Worm (Caenorhabditis elegans) whole organism, L4 larva: Measurements from ENCODE around the gene C49C3.4.
A peak's percentile ranks its signal among the peaks of the same experiment; 100 is the strongest.

Source experiments
- F26F4.8 ChIP-seq: fragments of 200-800 bp; sonication (Bioruptor generic); conservative IDR thresholded peaks from 2 replicates; pipeline ENCODE4 v1.3.6; 2022; ENCODE audit warnings: missing genetic modification characterization, missing compliant biosample characterization
- T20F7.1 ChIP-seq: fragments of 200-800 bp; sonication (Bioruptor generic); optimal IDR thresholded peaks from 2 replicates; lab custom pipeline; 2018; ENCODE audit warnings: mild to moderate bottlenecking, missing genetic modification characterization, missing compliant biosample characterization
- Y105C5A.15 ChIP-seq: fragments of 200-800 bp; sonication (Bioruptor generic); IDR thresholded peaks from 2 replicates; pipeline ENCODE4 v1.3.6; 2022; ENCODE audit warnings: missing genetic modification characterization, missing compliant biosample characterization
- Y48G9A.11 ChIP-seq: fragments of 200-800 bp; sonication (Bioruptor generic); IDR thresholded peaks from 2 replicates; pipeline ENCODE4 v1.3.6; 2022; ENCODE audit warnings: missing genetic modification reagents, missing genetic modification characterization, missing compliant biosample characterization
- Y75B8A.6 ChIP-seq: fragments of 200-800 bp; sonication (Bioruptor generic); IDR thresholded peaks from 2 replicates; pipeline ENCODE4 v1.3.6; 2022; ENCODE audit warnings: missing genetic modification reagents, missing genetic modification characterization, missing compliant biosample characterization
- aha-1 ChIP-seq: fragments of 150-350 bp; peaks from one replicate; lab custom pipeline; 2014; ENCODE audit warnings: missing biosample characterization, missing genetic modification characterization
- arid-1 ChIP-seq: fragments of 200-800 bp; sonication (Bioruptor generic); conservative IDR thresholded peaks from 2 replicates; pipeline ENCODE4 v1.3.6; 2022; ENCODE audit warnings: missing genetic modification reagents, missing genetic modification characterization, missing compliant biosample characterization
- ceh-44 ChIP-seq: fragments of 200-800 bp; sonication (Bioruptor generic); IDR thresholded peaks from 2 replicates; pipeline ENCODE4 v1.3.6; 2022; ENCODE audit warnings: missing genetic modification reagents, missing genetic modification characterization, missing compliant biosample characterization
- ces-1 ChIP-seq: fragments of 150-350 bp; sonication (generic microtip); optimal IDR thresholded peaks from 4 replicates; lab custom pipeline; 2014; ENCODE audit warnings: missing biosample characterization, missing genetic modification reagents, missing genetic modification characterization
- daf-19 ChIP-seq: fragments of 200-800 bp; sonication (Bioruptor generic); conservative IDR thresholded peaks from 2 replicates; pipeline ENCODE4 v1.3.6; 2022; ENCODE audit warnings: missing genetic modification characterization, missing compliant biosample characterization
- duxl-1 ChIP-seq: sonication (generic microtip); optimal IDR thresholded peaks from 2 replicates; lab custom pipeline; 2016; ENCODE audit warnings: mild to moderate bottlenecking, missing genetic modification characterization, moderate library complexity, missing compliant biosample characterization; ENCODE audit not compliant: poor library complexity
- dve-1 ChIP-seq: sonication (generic microtip); optimal IDR thresholded peaks from 2 replicates; lab custom pipeline; 2017; ENCODE audit warnings: antibody characterized with exemption, mild to moderate bottlenecking, missing genetic modification characterization, missing compliant biosample characterization; ENCODE audit not compliant: insufficient read depth
- fkh-10 ChIP-seq: fragments of 150-350 bp; optimal IDR thresholded peaks from 2 replicates; lab custom pipeline; 2014; ENCODE audit warnings: missing biosample characterization, missing genetic modification reagents, missing genetic modification characterization
- hif-1 ChIP-seq, 2 experiments: sonication (generic microtip); optimal IDR thresholded peaks; 2 replicates each; lab custom pipeline; 2016 to 2017; ENCODE audit warnings: missing compliant biosample characterization in 2 of 2, missing genetic modification characterization in 2 of 2, missing genetic modification reagents in 2 of 2, missing genotype in 2 of 2, mild to moderate bottlenecking in 1 of 2
- hmg-1.1 ChIP-seq: fragments of 200-800 bp; sonication (Bioruptor generic); IDR thresholded peaks from 2 replicates; pipeline ENCODE4 v1.3.6; 2022; ENCODE audit warnings: missing genetic modification reagents, missing genetic modification characterization, missing compliant biosample characterization
- jun-1 ChIP-seq: fragments of 150-350 bp; optimal IDR thresholded peaks from 2 replicates; lab custom pipeline; 2014; ENCODE audit warnings: missing biosample characterization, missing genetic modification reagents, missing genetic modification characterization
- lim-7 ChIP-seq: fragments of 200-800 bp; sonication (Bioruptor generic); IDR thresholded peaks from 2 replicates; pipeline ENCODE4 v1.3.6; 2022; ENCODE audit warnings: missing genetic modification characterization, missing compliant biosample characterization
- madf-5 ChIP-seq, 2 experiments: fragments of 200-800 bp; sonication (Bioruptor generic); IDR thresholded peaks; 2 replicates each; pipeline ENCODE4 v1.3.6; 2022; ENCODE audit warnings: missing compliant biosample characterization in 2 of 2, missing genetic modification characterization in 2 of 2
- mdl-1 ChIP-seq, 2 experiments: fragments of 150-350 bp in 1 of 2; sonication (generic microtip) in 1 of 2; optimal IDR thresholded peaks; 2 replicates each; lab custom pipeline; 2014 to 2017; ENCODE audit warnings: missing biosample characterization in 2 of 2, missing genetic modification characterization in 2 of 2
- mep-1 ChIP-seq: fragments of 150-350 bp; sonication (generic microtip); optimal IDR thresholded peaks from 3 replicates; lab custom pipeline; 2014; ENCODE audit warnings: missing biosample characterization, missing genetic modification characterization
- mes-2 ChIP-seq: sonication (generic microtip); optimal IDR thresholded peaks from 2 replicates; lab custom pipeline; 2016; ENCODE audit warnings: missing genotype, mild to moderate bottlenecking, missing genetic modification characterization, missing compliant biosample characterization; ENCODE audit not compliant: poor library complexity, severe bottlenecking
- nhr-10 ChIP-seq: fragments of 150-350 bp; optimal IDR thresholded peaks from 2 replicates; lab custom pipeline; 2014; ENCODE audit warnings: missing biosample characterization, missing genetic modification characterization
- nhr-11 ChIP-seq: fragments of 150-350 bp; optimal IDR thresholded peaks from 2 replicates; lab custom pipeline; 2014; ENCODE audit warnings: missing biosample characterization, missing genetic modification characterization
- nhr-25 ChIP-seq: sonication (generic microtip); optimal IDR thresholded peaks from 2 replicates; lab custom pipeline; 2017; ENCODE audit warnings: missing genetic modification characterization, mild to moderate bottlenecking, missing compliant biosample characterization, antibody characterized with exemption, moderate library complexity, borderline replicate concordance; ENCODE audit not compliant: insufficient read depth
- nhr-48 ChIP-seq: sonication (generic microtip); optimal IDR thresholded peaks from 2 replicates; lab custom pipeline; 2016; ENCODE audit warnings: mild to moderate bottlenecking, missing genetic modification characterization, missing compliant biosample characterization
- nhr-76 ChIP-seq: fragments of 150-350 bp; optimal IDR thresholded peaks from 2 replicates; lab custom pipeline; 2014; ENCODE audit warnings: missing biosample characterization, missing genetic modification characterization
- nhr-77 ChIP-seq: fragments of 150-350 bp; optimal IDR thresholded peaks from 2 replicates; lab custom pipeline; 2014; ENCODE audit warnings: missing biosample characterization, missing genetic modification characterization
- php-3 ChIP-seq: fragments of 200-800 bp; sonication (Bioruptor generic); IDR thresholded peaks from 2 replicates; pipeline ENCODE4 v1.3.6; 2022; ENCODE audit warnings: missing genetic modification reagents, missing genetic modification characterization, missing compliant biosample characterization
- saeg-2 ChIP-seq: fragments of 200-800 bp; sonication (Bioruptor generic); IDR thresholded peaks from 2 replicates; pipeline ENCODE4 v1.3.6; 2022; ENCODE audit warnings: missing genetic modification reagents, missing genetic modification characterization, missing compliant biosample characterization
- set-16 ChIP-seq: fragments of 200-800 bp; sonication (Bioruptor generic); IDR thresholded peaks from 2 replicates; pipeline ENCODE4 v1.3.6; 2022; ENCODE audit warnings: missing genetic modification reagents, missing genetic modification characterization, missing compliant biosample characterization
- spr-3 ChIP-seq: fragments of 200-800 bp; sonication (Bioruptor generic); optimal IDR thresholded peaks from 2 replicates; lab custom pipeline; 2018; ENCODE audit warnings: mild to moderate bottlenecking, missing genetic modification characterization, missing compliant biosample characterization
- tag-97 ChIP-seq: fragments of 200-800 bp; sonication (Bioruptor generic); IDR thresholded peaks from 2 replicates; pipeline ENCODE4 v1.3.6; 2022; ENCODE audit warnings: missing genetic modification characterization, missing compliant biosample characterization
- unc-130 ChIP-seq: sonication (generic microtip); optimal IDR thresholded peaks from 2 replicates; lab custom pipeline; 2016; ENCODE audit warnings: missing genetic modification reagents, missing genetic modification characterization, missing compliant biosample characterization
- unc-62 ChIP-seq, 3 experiments: fragments of 150-350 bp in 1 of 3; sonication (generic microtip); optimal IDR thresholded peaks in 2 of 3; peaks in 1 of 3; 1 replicate in 1 of 3; 2 replicates in 2 of 3; lab custom pipeline; 2014 to 2017; ENCODE audit warnings: missing biosample characterization in 3 of 3, missing genetic modification characterization in 3 of 3, missing genetic modification reagents in 3 of 3, missing genotype in 1 of 3
- vab-7 ChIP-seq: fragments of 200-800 bp; sonication (Bioruptor generic); IDR thresholded peaks from 2 replicates; pipeline ENCODE4 v1.3.6; 2022; ENCODE audit warnings: missing genetic modification reagents, missing genetic modification characterization, missing compliant biosample characterization

C49C3.4 gene

DNA sequence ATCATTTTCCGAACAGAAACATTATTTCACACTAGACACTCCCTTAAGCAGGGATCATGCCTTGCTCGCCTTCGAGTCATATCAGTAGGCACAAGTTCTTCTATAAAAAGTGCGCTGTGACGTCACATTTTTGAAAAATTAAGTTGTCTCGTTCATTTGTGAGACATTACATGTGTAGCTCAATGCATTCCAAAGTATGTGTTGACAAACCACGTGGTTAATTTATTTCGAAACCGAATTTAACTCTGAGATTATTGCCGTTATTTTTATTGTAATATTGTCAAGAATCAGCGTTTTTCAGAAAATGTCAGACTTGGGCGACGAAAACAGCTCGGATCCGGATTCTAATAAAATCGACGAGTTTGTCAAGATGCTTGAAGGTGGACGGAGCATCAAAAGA is 26.1 kb upstream of the C49C3.4 start, which contains the start of gene T28F3.5:
TSS of gene T28F3.5 (plus strand) at position 301 of the 400 bp plus-strand sequence.
- TF ChIP-seq aha-1 (tag; lab: Kevin White, UChicago): peak; percentile 1
- no peak for TF ChIP-seq hmg-1.1 (GFP tag; lab: Robert Waterston, UW)
- TF ChIP-seq, all 104 proteins: peak for 1

DNA sequence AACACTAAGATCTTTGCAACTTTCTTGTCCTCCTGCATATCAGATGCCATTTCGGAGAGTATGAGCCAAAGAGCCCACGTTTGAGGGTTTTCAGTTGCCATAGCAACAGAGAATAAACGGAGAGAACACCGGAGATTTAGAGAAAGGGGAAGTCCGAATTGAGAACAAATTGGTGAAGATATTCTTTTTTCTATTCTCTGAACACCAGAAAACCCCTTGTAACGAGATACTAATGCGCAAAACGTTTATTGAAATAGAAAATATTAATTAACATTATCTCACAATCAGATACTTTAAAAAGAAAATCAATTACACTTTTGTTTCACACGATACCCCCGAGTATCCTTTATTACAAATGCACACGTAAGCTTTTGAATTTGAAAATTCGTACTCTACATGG is 18.7 kb upstream of the C49C3.4 start, which contains the start of gene ifta-2:
TSS of gene ifta-2 (minus strand) at position 101 of the 400 bp plus-strand sequence.
- TF ChIP-seq nhr-11 (tag; lab: Kevin White, UChicago) (no peak), unc-62 (GFP tag; optimal IDR thresholded peaks at IDR 0.05 in 1 of 2; lab: Kevin White, UChicago) (peak in 1 of 2 experiments; percentile 72), unc-62 (tag; optimal IDR thresholded peaks at IDR 0.05; lab: Kevin White, UChicago) (no peak)

DNA sequence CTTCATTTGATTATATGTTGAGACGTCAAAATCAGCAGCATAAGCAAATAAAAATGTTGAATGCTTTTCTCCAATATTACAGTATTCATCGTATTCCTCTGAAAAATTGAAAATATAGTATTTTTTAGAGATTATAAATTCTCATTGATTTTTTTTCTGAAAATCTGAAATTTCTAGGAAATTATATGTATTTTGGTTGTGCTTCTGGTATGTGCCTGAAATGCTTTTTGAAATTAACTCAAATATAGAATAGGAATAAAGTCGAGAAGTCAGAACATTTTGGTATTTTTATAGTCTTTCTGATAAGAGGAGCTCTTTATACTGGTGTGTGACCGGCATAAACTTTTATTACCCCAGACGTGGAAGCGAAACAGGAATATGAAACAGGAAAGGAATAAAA is 13.4 kb upstream of the C49C3.4 start, which contains the start of gene T28F3.8:
TSS of gene T28F3.8 (minus strand) at position 101 of the 400 bp plus-strand sequence.
- TF ChIP-seq php-3 (GFP tag; lab: Robert Waterston, UW): peak; percentile 82

DNA sequence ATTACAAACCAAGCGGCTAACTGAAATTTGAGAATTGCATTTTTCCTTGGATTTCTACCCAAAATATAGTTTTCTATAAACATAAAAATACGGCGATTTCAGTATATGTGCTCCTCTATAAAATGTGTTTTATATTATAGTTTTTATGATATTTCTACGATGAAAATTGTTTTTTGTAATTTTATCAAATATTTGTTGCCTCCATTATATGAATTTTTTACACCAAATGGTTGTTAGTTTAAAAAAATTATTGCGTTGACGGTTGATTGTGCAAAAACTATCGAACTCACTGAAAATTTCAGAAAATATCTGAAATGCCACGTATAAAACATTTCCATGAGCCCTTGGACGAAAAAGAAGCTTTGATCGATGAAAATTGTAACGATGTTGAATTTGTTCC is 12.4 kb upstream of the C49C3.4 start, which contains the start of gene T28F3.9:
TSS of gene T28F3.9 (plus strand) at position 301 of the 400 bp plus-strand sequence.
- TF ChIP-seq fkh-10 (GFP tag; lab: Kevin White, UChicago): no peak
- no peak for TF ChIP-seq vab-7
- no peak for TF ChIP-seq mes-2
- TF ChIP-seq lim-7 (GFP tag; lab: Robert Waterston, UW): no peak
- no peak for TF ChIP-seq mep-1 (tag; lab: Kevin White, UChicago)
- TF ChIP-seq F26F4.8 (GFP tag; lab: Robert Waterston, UW): no peak
- TF ChIP-seq, all 104 proteins: peak for 0

DNA sequence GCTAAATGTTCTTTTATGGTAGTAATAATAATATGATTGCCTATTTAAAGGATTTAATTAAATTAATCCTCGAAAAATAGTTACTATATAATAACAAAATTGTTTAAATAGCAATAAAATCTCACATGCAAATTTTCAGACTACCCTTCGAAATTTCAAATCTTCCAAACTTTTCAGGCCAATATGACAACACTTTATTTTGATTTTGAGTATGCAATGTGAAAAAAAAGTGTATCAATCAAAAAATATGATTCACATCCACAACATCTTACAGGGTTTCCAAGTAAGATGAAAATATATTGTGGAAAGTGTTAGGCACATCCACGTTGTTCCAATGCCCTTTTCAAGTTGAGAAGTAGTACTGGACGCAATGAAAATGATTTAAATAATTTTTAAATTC is 8.8 kb upstream of the C49C3.4 start, which contains the start of gene snf-9:
TSS of gene snf-9 (plus strand) at position 301 of the 400 bp plus-strand sequence.
- no peak for TF ChIP-seq arid-1 (GFP tag; lab: Robert Waterston, UW)
- TF ChIP-seq tag-97: no peak
- no peak for TF ChIP-seq saeg-2 (GFP tag; lab: Robert Waterston, UW)
- TF ChIP-seq unc-62 (GFP tag; optimal IDR thresholded peaks at IDR 0.05 in 1 of 2; lab: Kevin White, UChicago): peak in 1 of 2 experiments; percentile 15
- TF ChIP-seq unc-62 (tag; optimal IDR thresholded peaks at IDR 0.05; lab: Kevin White, UChicago): no peak
- TF ChIP-seq mdl-1 (tag; optimal IDR thresholded peaks at IDR 0.05; lab: Kevin White, UChicago): no peak
- no peak for TF ChIP-seq nhr-25 (tag; lab: Kevin White, UChicago)

DNA sequence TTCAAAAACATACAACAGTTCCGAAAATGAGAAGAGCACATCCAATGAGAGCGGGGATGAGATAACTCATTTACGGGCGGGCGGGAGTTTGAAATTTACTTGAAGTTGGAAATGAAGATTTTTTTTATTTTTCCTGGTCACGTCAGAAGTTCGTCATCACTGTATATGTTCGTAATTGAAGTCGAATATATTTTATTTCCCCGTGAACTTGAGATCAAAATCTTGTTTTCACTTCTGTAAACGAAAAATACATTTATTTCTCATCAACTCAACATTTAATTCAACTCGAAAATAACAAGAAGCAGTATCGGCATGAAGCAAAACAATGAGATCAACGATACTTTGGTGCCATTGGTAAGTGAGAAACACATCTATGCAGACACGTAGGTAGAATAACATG is 4.2 kb upstream of the C49C3.4 start, which contains the start of gene C49C3.20:
TSS of gene C49C3.20 (minus strand) at position 101 of the 400 bp plus-strand sequence.
- TF ChIP-seq nhr-10 (tag; lab: Kevin White, UChicago) (no peak), aha-1 (tag; lab: Kevin White, UChicago) (peak; percentile 60), ceh-44 (GFP tag; lab: Robert Waterston, UW) (no peak), vab-7 (no peak), nhr-48 (tag; lab: Kevin White, UChicago) (no peak), Y75B8A.6 (GFP tag; lab: Robert Waterston, UW) (no peak), daf-19 (GFP tag; lab: Robert Waterston, UW) (no peak)

DNA sequence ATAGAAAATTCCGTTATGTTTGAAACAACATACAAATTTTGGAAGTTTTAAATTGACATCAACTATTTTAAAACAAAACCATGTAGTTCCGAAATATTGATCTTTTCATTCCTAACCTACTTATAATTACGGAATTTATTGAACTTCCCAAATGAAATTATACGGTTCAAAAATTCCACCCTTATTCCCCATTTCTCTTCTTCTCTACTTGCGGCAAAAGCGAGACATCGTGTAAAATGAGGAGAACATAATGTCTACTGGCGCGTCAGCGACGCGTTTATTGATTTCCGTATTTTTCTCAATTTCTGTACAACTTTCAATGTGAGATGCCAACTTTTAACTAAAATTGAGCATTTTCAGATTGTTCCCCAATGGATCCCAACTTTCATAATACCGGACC is 8.2 kb downstream of the C49C3.4 start, which contains the start of gene ceh-88:
TSS of gene ceh-88 (plus strand) at position 355 of the 400 bp plus-strand sequence.
- TF ChIP-seq ces-1 (GFP tag; lab: Kevin White, UChicago) (no peak), nhr-76 (tag; lab: Kevin White, UChicago) (no peak), dve-1 (tag; lab: Kevin White, UChicago) (peak; percentile 15), nhr-77 (tag; lab: Kevin White, UChicago) (no peak), hif-1 (tag; optimal IDR thresholded peaks at IDR 0.05; lab: Kevin White, UChicago) (no peak), jun-1 (no peak), Y48G9A.11 (GFP tag; lab: Robert Waterston, UW) (no peak), T20F7.1 (no peak), madf-5 (GFP tag; IDR thresholded peaks at IDR 0.05; lab: Robert Waterston, UW) (no peak), set-16 (GFP tag; lab: Robert Waterston, UW) (no peak), Y105C5A.15 (GFP tag; lab: Robert Waterston, UW) (no peak), fkh-10 (GFP tag; lab: Kevin White, UChicago) (no peak), duxl-1 (tag; lab: Kevin White, UChicago) (no peak), hmg-1.1 (GFP tag; lab: Robert Waterston, UW) (peak; percentile 41; the same call in 1 of the 2 replicates), tag-97 (no peak), spr-3 (GFP tag; lab: Kevin White, UChicago) (no peak), unc-130 (GFP tag; lab: Kevin White, UChicago) (no peak), mes-2 (peak; percentile 29), arid-1 (GFP tag; lab: Robert Waterston, UW) (no peak)
